Fruit fly (Drosophila melanogaster) whole organism, pupa: ENCODE results near the gene CG11436.

Experiments
- CG12605 ChIP-seq: fragments of 200-800 bp; sonication (Bioruptor generic); IDR thresholded peaks from 2 replicates; pipeline ENCODE4 v1.3.6; 2022; ENCODE audit warnings: missing biosample characterization, missing genetic modification characterization
- CG13204 ChIP-seq: fragments of 200-800 bp; sonication (Bioruptor generic); optimal IDR thresholded peaks from 2 replicates; lab custom pipeline; 2018; ENCODE audit warnings: missing biosample characterization, mild to moderate bottlenecking, missing genetic modification characterization, moderate library complexity
- CG14655 ChIP-seq: fragments of 200-800 bp; sonication (Bioruptor generic); optimal IDR thresholded peaks from 3 replicates; lab custom pipeline; 2017; ENCODE audit warnings: mild to moderate bottlenecking, missing biosample characterization, missing genetic modification reagents, missing genetic modification characterization
- CG15710 ChIP-seq: fragments of 200-800 bp; sonication (Bioruptor generic); optimal IDR thresholded peaks from 2 replicates; lab custom pipeline; 2018; ENCODE audit warnings: missing biosample characterization, mild to moderate bottlenecking, missing genetic modification characterization, moderate library complexity
- CG17806 ChIP-seq: fragments of 200-800 bp; sonication (Bioruptor generic); optimal IDR thresholded peaks from 2 replicates; lab custom pipeline; 2018; ENCODE audit warnings: missing biosample characterization, mild to moderate bottlenecking, missing genetic modification characterization, moderate library complexity
- CG32121 ChIP-seq: fragments of 200-800 bp; sonication (Bioruptor generic); IDR thresholded peaks from 2 replicates; pipeline ENCODE4 v1.3.6; 2022; ENCODE audit warnings: missing biosample characterization, missing genetic modification characterization
- CG34367 ChIP-seq: fragments of 200-800 bp; sonication (Bioruptor generic); optimal IDR thresholded peaks from 2 replicates; lab custom pipeline; 2018; ENCODE audit warnings: missing biosample characterization, mild to moderate bottlenecking, missing genetic modification characterization
- CG4496 ChIP-seq: fragments of 200-800 bp; sonication (Bioruptor generic); IDR thresholded peaks from 3 replicates; pipeline ENCODE4 v1.3.6; 2022; ENCODE audit warnings: missing biosample characterization, missing genetic modification characterization
- CG8159 ChIP-seq: fragments of 200-800 bp; sonication (Bioruptor generic); optimal IDR thresholded peaks from 3 replicates; lab custom pipeline; 2018; ENCODE audit warnings: missing biosample characterization, mild to moderate bottlenecking, missing genetic modification characterization, moderate library complexity
- CG8301 ChIP-seq: fragments of 200-800 bp; sonication (Bioruptor generic); optimal IDR thresholded peaks from 2 replicates; lab custom pipeline; 2018; ENCODE audit warnings: missing biosample characterization, mild to moderate bottlenecking, missing genetic modification characterization
- CG9948 ChIP-seq: fragments of 200-800 bp; sonication (Bioruptor generic); optimal IDR thresholded peaks from 2 replicates; lab custom pipeline; 2018; ENCODE audit warnings: missing biosample characterization, mild to moderate bottlenecking, missing genetic modification characterization, moderate library complexity
- D1 ChIP-seq: fragments of 200-800 bp; sonication (Bioruptor generic); optimal IDR thresholded peaks from 2 replicates; lab custom pipeline; 2018; ENCODE audit warnings: missing biosample characterization, mild to moderate bottlenecking, missing genetic modification characterization, moderate library complexity
- EcR ChIP-seq: fragments of 200-800 bp; sonication (Bioruptor generic); optimal IDR thresholded peaks from 3 replicates; lab custom pipeline; 2019; ENCODE audit warnings: missing biosample characterization, missing genetic modification characterization, mild to moderate bottlenecking, moderate library complexity, missing genetic modification reagents
- Pif1A ChIP-seq: fragments of 200-800 bp; sonication (Bioruptor generic); optimal IDR thresholded peaks from 3 replicates; lab custom pipeline; 2016; ENCODE audit warnings: missing biosample characterization, missing genetic modification characterization
- Pif1B ChIP-seq: fragments of 200-800 bp; sonication (Bioruptor generic); optimal IDR thresholded peaks from 3 replicates; lab custom pipeline; 2016; ENCODE audit warnings: missing biosample characterization, missing genetic modification characterization
- Snoo ChIP-seq: fragments of 200-800 bp; sonication (Bioruptor generic); optimal IDR thresholded peaks from 3 replicates; lab custom pipeline; 2017; ENCODE audit warnings: missing biosample characterization, mild to moderate bottlenecking, missing genetic modification characterization, inconsistent platforms
- fd96Ca ChIP-seq: fragments of 200-800 bp; sonication (Bioruptor generic); IDR thresholded peaks from 3 replicates; pipeline ENCODE4 v1.3.6; 2022; ENCODE audit warnings: missing biosample characterization, missing genetic modification characterization
- gl ChIP-seq: fragments of 200-800 bp; sonication (Bioruptor generic); optimal IDR thresholded peaks from 2 replicates; lab custom pipeline; 2018; ENCODE audit warnings: missing biosample characterization, mild to moderate bottlenecking, missing genetic modification characterization
- rn ChIP-seq: fragments of 200-800 bp; sonication (Bioruptor generic); IDR thresholded peaks from 2 replicates; pipeline ENCODE4 v1.3.6; 2022; ENCODE audit warnings: missing biosample characterization, missing genetic modification characterization

The CG11436 gene

dm6 chrX:4505318-4505717 lies 46.4 kb downstream of the CG11436 start:
- no peak for TF ChIP-seq CG17806
- no peak for TF ChIP-seq CG32121 (GFP tag; lab: Robert Waterston, UW)
- TF ChIP-seq CG9948 (tag; lab: Kevin White, UChicago), result no peak
- no peak for TF ChIP-seq Pif1B
- no peak for TF ChIP-seq CG8301 (tag; lab: Kevin White, UChicago)
- TF ChIP-seq CG4496, result no peak
- TF ChIP-seq Snoo (tag; lab: Kevin White, UChicago), result no peak
- no peak for TF ChIP-seq Pif1A (GFP tag; lab: Kevin White, UChicago)
- no peak for TF ChIP-seq CG12605 (GFP tag; lab: Robert Waterston, UW)

dm6 chrX:4503542-4503941 lies 48.1 kb downstream of the CG11436 start:
- TF ChIP-seq fd96Ca (GFP tag; lab: Robert Waterston, UW) (0 out of 3 replicates have a peak, but pooled peaks have one; percentile 13), CG8301 (tag; lab: Kevin White, UChicago) (peak; percentile 20), D1 (tag; lab: Kevin White, UChicago) (no peak), CG13204 (GFP tag; lab: Kevin White, UChicago) (no peak), CG14655 (peak; percentile 44), CG8159 (tag; lab: Kevin White, UChicago) (peak; percentile 51), Pif1A (GFP tag; lab: Kevin White, UChicago) (peak; percentile 20), CG9948 (tag; lab: Kevin White, UChicago) (peak; percentile 40), CG17806 (peak; percentile 34), Pif1B (peak; percentile 27), gl (tag; lab: Kevin White, UChicago) (no peak), CG15710 (tag; lab: Kevin White, UChicago) (peak; percentile 39), rn (no peak), CG12605 (GFP tag; lab: Robert Waterston, UW) (0 out of 2 replicates have a peak, but pooled peaks have one; percentile 13), EcR (GFP tag; lab: Kevin White, UChicago) (no peak), CG34367 (tag; lab: Kevin White, UChicago) (peak; percentile 27)
- TF ChIP-seq, all 21 proteins: peak for 11
